Fruit fly (Drosophila melanogaster): ENCODE data around the gene Hnf4.

Gene Hnf4

DNA sequence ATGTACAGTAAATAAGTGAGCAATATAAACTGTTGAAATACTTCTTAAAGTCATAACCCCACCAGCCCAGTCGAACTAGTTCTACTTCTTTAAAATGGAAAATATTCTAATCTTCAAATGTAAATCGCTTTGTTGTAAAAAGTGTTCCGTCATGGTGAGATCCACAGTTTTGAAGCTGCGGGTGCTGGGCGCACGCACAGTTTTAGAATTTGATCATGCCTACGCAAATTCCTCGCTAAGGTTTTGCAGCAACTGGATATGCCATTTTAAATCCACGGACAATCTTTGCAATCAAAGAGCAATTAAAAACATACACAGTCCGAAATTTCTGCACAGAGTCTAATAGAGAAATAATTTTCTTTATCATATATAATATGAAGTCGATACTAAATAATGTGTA, 19.0 kb downstream of the Hnf4 start:
- no peak for TF ChIP-seq noc (tag; optimal IDR thresholded peaks at IDR 0.05)

DNA sequence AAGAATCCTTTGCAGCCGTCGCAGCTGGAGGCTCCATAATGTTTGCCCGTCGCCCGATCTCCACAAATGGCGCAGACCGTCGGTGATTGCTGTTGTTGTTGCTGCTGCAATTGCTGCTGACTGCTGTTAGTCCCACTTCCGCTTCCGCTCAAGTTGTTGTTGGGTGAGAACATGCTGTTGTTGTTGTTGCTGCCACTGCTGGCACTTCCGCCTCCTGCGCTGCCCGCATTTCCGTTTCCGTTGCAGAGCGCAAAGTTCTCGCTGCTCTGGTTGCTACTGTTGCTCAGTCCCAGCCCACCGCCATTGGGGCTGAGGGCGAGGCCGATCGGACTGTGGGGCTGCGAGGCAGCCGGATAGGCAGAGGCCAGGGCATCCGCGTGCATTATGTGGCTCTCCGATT, 19.6 kb downstream of the Hnf4 start:
- TF ChIP-seq noc (tag; optimal IDR thresholded peaks at IDR 0.05) = no peak

DNA sequence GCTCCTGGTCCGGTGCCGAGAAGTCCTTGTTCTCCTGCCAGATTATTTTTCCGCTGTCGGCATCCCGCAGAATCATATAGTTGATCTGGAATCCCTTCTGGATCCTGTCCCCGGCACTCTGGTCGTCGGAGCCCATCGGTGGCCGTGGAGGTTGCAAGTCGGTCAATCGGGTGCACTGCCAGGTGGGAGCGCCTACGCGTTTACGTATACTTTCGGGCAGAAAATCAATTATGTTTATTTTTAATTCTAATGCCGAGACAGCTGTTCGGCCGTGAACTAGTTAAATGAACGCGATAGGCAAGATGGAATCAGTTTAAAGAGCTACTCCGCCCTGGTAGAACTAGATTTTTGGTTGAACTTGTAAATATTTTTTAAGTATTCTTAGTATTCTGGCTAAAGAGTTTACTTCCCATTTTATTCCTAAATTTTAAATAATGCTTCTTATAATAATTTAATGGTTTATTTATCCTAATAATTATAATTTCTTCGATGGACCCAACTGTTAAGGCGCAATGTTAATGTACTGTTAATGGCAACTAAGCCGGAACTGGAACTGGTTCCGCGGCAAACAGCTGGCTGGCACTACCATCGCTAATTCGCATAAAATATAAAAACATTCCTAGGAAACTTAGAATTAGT, 23.6 kb downstream of the Hnf4 start, which contains the start of the genes PrBP and Trs23:
PrBP (minus strand) TSS at position 288 of the 639 bp plus-strand sequence.
Trs23 (plus strand) TSS at position 564 of the 639 bp plus-strand sequence.
- TF ChIP-seq noc (tag; optimal IDR thresholded peaks at IDR 0.05) = no peak

DNA sequence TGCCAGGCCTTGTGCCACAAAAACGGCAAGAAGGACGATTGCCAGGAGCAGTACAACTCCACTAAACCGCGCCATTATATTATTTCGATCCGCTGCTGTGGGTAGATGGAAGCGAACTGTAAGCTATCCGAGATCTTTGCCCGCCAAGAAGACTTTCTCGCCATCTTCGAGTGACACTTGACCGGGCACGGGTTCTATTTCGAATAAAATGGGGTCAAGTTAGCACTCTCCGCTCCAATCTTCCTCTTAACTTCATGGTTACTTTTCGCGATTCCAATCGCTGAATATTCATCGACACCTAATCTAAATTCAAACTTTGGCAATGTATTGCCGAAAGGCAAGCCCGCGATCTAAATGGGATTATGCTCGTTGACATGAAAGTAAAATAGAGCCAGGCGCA, 25.1 kb downstream of the Hnf4 start, which contains the start of gene CG9289:
CG9289 (minus strand) TSS at position 101 of the 400 bp plus-strand sequence.
- TF ChIP-seq noc (tag; optimal IDR thresholded peaks at IDR 0.05) = no peak

DNA sequence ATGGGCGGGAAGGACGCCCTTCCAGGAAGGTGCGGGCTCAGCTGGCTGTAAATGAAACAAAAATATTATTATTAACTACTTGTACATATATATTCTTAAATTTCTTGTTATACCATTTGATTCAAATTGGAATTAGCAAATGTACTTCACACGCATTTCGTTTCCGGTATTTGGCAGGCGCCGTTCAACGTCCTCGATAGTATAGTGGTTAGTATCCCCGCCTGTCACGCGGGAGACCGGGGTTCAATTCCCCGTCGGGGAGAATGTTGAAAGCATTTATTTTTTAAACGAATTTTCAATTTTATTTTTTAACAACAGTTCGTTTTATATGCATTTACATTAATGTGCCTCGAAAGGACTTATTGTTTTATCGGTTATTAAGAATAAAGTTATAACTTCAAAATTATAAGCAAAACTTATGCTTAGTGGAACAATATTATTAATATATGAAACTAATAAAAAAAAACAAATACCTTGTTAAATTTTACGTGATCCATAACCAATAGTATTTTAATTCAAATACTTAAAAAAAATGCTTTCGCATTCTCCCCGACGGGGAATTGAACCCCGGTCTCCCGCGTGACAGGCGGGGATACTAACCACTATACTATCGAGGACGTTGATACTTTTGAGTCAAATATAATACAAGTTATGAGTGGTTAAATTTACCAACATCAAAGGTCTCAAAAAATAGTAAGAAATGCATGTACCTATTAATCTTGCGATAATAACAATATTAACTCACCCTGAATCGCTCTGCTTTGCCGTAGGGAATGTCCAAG, 26.0 kb downstream of the Hnf4 start:
- TF ChIP-seq noc (tag; optimal IDR thresholded peaks at IDR 0.05) = no peak

DNA sequence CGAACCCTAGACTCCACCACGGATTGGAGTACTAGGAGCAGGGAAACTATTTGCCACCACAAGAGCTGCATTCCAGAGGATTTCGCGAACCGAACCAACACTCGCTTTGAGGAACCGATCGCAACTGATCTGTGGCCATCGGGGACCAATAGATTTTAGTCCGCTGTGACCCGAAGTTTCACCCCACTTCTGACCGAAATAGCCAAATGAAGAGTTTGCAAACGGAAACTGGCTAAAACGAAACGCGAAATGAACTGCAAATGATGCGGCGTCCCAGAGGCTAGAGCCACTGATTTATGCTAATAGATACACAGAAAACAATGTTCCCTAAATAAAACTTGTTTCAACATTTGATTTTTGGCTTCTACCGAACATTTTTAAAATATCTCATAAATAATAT, 29.7 kb downstream of the Hnf4 start, which contains the start of gene CG9287:
CG9287 (minus strand) TSS at position 101 of the 400 bp plus-strand sequence.
- TF ChIP-seq noc (tag; optimal IDR thresholded peaks at IDR 0.05) = no peak

DNA sequence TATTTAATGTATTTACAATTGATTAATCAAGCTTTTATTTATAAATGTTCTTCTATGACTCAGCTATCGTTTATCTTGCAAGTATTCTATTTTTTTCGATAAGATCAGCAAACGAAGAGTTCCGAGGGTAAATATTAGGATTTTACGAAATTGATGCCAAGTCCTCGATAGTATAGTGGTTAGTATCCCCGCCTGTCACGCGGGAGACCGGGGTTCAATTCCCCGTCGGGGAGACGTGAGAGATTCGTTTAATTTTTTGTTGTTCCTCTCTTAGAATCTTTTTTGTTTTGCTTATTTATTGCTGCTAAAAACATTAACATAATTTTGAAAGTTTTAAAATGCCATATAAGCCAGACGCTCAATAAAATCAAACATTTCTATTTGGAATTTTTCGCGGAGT, 30.5 kb downstream of the Hnf4 start:
- TF ChIP-seq noc (tag; optimal IDR thresholded peaks at IDR 0.05) = no peak

DNA sequence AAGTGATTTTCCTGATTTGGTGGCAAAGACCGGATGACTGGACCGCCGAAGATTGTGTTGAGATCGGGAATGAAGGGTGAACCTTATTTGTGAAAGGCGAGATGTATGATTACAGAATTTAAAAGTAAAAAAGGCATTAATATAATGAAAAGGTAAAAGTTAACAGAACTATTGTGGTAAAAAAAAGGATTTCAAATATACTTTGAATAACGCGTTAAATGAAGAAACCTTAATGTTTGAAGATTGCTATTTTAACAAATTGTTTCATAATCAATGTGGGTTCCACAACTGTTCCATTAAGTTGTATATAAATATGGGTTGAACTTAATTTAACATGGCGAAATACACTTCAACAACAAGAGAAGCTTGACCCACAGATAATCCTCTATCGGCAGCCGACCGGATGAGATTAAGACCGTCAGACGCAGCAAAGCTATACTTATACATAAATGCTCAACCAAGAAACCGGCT, 37.1 kb downstream of the Hnf4 start, which contains the start of gene Glt:
Glt (plus strand) TSS at position 421 of the 471 bp plus-strand sequence.
- TF ChIP-seq noc (tag; optimal IDR thresholded peaks at IDR 0.05) = peak; percentile 47

DNA sequence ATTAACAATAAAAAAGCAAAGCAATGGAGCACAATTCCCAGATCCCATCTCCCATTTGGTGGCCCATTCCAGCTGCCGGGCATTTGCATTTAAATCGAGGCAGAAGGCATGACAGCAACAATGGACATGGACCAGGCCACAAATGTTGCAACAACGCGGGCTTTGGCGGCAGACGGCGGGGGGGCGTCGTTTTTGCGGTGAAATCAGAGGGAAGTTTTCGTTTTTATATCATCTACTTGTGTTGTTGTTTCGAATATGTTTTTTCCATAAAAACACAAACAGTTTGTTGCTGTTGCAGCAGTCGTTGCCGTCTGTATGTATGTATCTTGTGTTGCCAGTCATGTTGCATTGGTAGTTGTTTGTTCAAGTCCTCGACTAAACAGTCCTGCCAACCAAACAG, 49.9 kb downstream of the Hnf4 start:
- no peak for TF ChIP-seq noc (tag; optimal IDR thresholded peaks at IDR 0.05)

Measured in whole organism, larva.